Worm (Caenorhabditis elegans) whole organism, L1 larva: ENCODE data around the gene nspe-8.

Experiments used
- C16A3.4 ChIP-seq: fragments of 150-350 bp; optimal IDR thresholded peaks from 2 replicates; lab custom pipeline; 2014; ENCODE audit warnings: missing biosample characterization, missing genetic modification characterization
- F16B12.6 ChIP-seq: fragments of 150-350 bp; optimal IDR thresholded peaks from 2 replicates; lab custom pipeline; 2014; ENCODE audit warnings: missing biosample characterization, missing genetic modification characterization
- aha-1 ChIP-seq: fragments of 150-350 bp; optimal IDR thresholded peaks from 2 replicates; lab custom pipeline; 2014; ENCODE audit warnings: missing biosample characterization, missing genetic modification characterization
- blmp-1 ChIP-seq: fragments of 150-350 bp; optimal IDR thresholded peaks from 2 replicates; lab custom pipeline; 2014; ENCODE audit warnings: missing biosample characterization, missing genetic modification characterization
- ceh-63 ChIP-seq: fragments of 200-800 bp; sonication (Bioruptor generic); optimal IDR thresholded peaks from 2 replicates; lab custom pipeline; 2018; ENCODE audit warnings: mild to moderate bottlenecking, missing genetic modification characterization, missing compliant biosample characterization
- ceh-82 ChIP-seq, 3 experiments: fragments of 150-350 bp in 1 of 3; sonication (generic microtip) in 2 of 3; optimal IDR thresholded peaks; 2 replicates each; lab custom pipeline; 2014 to 2017; ENCODE audit warnings: missing biosample characterization in 3 of 3, missing genetic modification characterization in 3 of 3
- ceh-90 ChIP-seq: sonication (generic microtip); optimal IDR thresholded peaks from 2 replicates; lab custom pipeline; 2016; ENCODE audit warnings: missing genetic modification characterization, missing compliant biosample characterization
- dsc-1 ChIP-seq: sonication (generic microtip); optimal IDR thresholded peaks from 2 replicates; lab custom pipeline; 2016; ENCODE audit warnings: mild to moderate bottlenecking, missing genetic modification characterization, missing compliant biosample characterization
- efl-3 ChIP-seq: fragments of 200-800 bp; sonication (Bioruptor generic); optimal IDR thresholded peaks from 2 replicates; lab custom pipeline; 2018; ENCODE audit warnings: mild to moderate bottlenecking, missing genetic modification characterization, missing compliant biosample characterization
- elt-3 ChIP-seq, 6 experiments: fragments of 150-350 bp in 1 of 6; sonication (generic microtip); optimal IDR thresholded peaks; 2 replicates each; lab custom pipeline; 2017 to 2018; ENCODE audit warnings: missing biosample characterization in 6 of 6, missing genetic modification characterization in 6 of 6, inconsistent platforms in 1 of 6
- fkh-10 ChIP-seq: sonication (generic microtip); optimal IDR thresholded peaks from 2 replicates; lab custom pipeline; 2017; ENCODE audit warnings: missing biosample characterization, missing genetic modification reagents, missing genetic modification characterization
- grh-1 ChIP-seq: fragments of 200-800 bp; sonication (Bioruptor generic); IDR thresholded peaks from 2 replicates; pipeline ENCODE4 v1.3.6; 2022; ENCODE audit warnings: missing genetic modification reagents, missing genetic modification characterization, missing compliant biosample characterization
- hpl-2 ChIP-seq: fragments of 150-350 bp; optimal IDR thresholded peaks from 2 replicates; lab custom pipeline; 2014; ENCODE audit warnings: missing biosample characterization, missing genetic modification reagents, missing genetic modification characterization
- isw-1 ChIP-seq: fragments of 200-800 bp; sonication (Bioruptor generic); IDR thresholded peaks from 2 replicates; pipeline ENCODE4 v1.3.6; 2022; ENCODE audit warnings: missing genetic modification characterization, missing compliant biosample characterization
- lin-35 ChIP-seq, 2 experiments: fragments of 150-350 bp; optimal IDR thresholded peaks; 2 replicates each; lab custom pipeline; 2014; ENCODE audit warnings: missing biosample characterization in 2 of 2, missing genetic modification characterization in 2 of 2, missing genetic modification reagents in 2 of 2
- lir-3 ChIP-seq: sonication (generic microtip); optimal IDR thresholded peaks from 2 replicates; lab custom pipeline; 2016; ENCODE audit warnings: mild to moderate bottlenecking, missing genetic modification characterization, moderate library complexity, missing compliant biosample characterization; ENCODE audit not compliant: poor library complexity
- lsy-2 ChIP-seq, 2 experiments: fragments of 150-350 bp; optimal IDR thresholded peaks; 2 replicates each; lab custom pipeline; 2014; ENCODE audit warnings: missing biosample characterization in 2 of 2, missing genetic modification characterization in 2 of 2
- mab-9 ChIP-seq: fragments of 200-800 bp; sonication (Bioruptor generic); IDR thresholded peaks from 2 replicates; pipeline ENCODE4 v1.3.6; 2022; ENCODE audit warnings: missing genetic modification reagents, missing genetic modification characterization, missing compliant biosample characterization
- mdl-1 ChIP-seq, 2 experiments: fragments of 150-350 bp; optimal IDR thresholded peaks; 2 replicates each; lab custom pipeline; 2014 to 2017; ENCODE audit warnings: missing biosample characterization in 2 of 2, missing genetic modification characterization in 2 of 2, inconsistent platforms in 1 of 2
- mep-1 ChIP-seq: fragments of 150-350 bp; optimal IDR thresholded peaks from 2 replicates; lab custom pipeline; 2014; ENCODE audit warnings: missing biosample characterization, missing genetic modification characterization
- nhr-12 ChIP-seq: sonication (generic microtip); optimal IDR thresholded peaks from 2 replicates; lab custom pipeline; 2017; ENCODE audit warnings: missing biosample characterization, missing genetic modification characterization
- nhr-20 ChIP-seq: sonication (generic microtip); optimal IDR thresholded peaks from 2 replicates; lab custom pipeline; 2016; ENCODE audit warnings: mild to moderate bottlenecking, missing genetic modification characterization, missing compliant biosample characterization
- nhr-28 ChIP-seq: fragments of 150-350 bp; optimal IDR thresholded peaks from 2 replicates; lab custom pipeline; 2014; ENCODE audit warnings: missing biosample characterization, missing genetic modification characterization
- nhr-71 ChIP-seq: sonication (generic microtip); optimal IDR thresholded peaks from 2 replicates; lab custom pipeline; 2016; ENCODE audit warnings: mild to moderate bottlenecking, missing genetic modification characterization, moderate library complexity, missing compliant biosample characterization
- nhr-77 ChIP-seq: fragments of 150-350 bp; optimal IDR thresholded peaks from 2 replicates; lab custom pipeline; 2014; ENCODE audit warnings: missing biosample characterization, missing genetic modification characterization
- pqm-1 ChIP-seq: sonication (generic microtip); optimal IDR thresholded peaks from 3 replicates; lab custom pipeline; 2017; ENCODE audit warnings: missing biosample characterization, missing genetic modification characterization
- snu-23 ChIP-seq: sonication (generic microtip); optimal IDR thresholded peaks from 2 replicates; lab custom pipeline; 2016; ENCODE audit warnings: missing genetic modification characterization, missing compliant biosample characterization
- sptf-1 ChIP-seq: fragments of 150-350 bp; optimal IDR thresholded peaks from 2 replicates; lab custom pipeline; 2014; ENCODE audit warnings: missing biosample characterization, missing genetic modification characterization
- sup-37 ChIP-seq: fragments of 200-800 bp; sonication (Bioruptor generic); optimal IDR thresholded peaks from 2 replicates; lab custom pipeline; 2018; ENCODE audit warnings: mild to moderate bottlenecking, missing genetic modification characterization, missing compliant biosample characterization
- tbx-2 ChIP-seq: sonication (generic microtip); optimal IDR thresholded peaks from 2 replicates; lab custom pipeline; 2016; ENCODE audit warnings: missing genetic modification characterization, missing compliant biosample characterization
- tlp-1 ChIP-seq: fragments of 150-350 bp; optimal IDR thresholded peaks from 2 replicates; lab custom pipeline; 2014; ENCODE audit warnings: missing biosample characterization, missing genetic modification characterization
- unc-30 ChIP-seq: sonication (generic microtip); optimal IDR thresholded peaks from 2 replicates; lab custom pipeline; 2017; ENCODE audit warnings: missing biosample characterization, missing genetic modification characterization
- unc-62 ChIP-seq: fragments of 150-350 bp; optimal IDR thresholded peaks from 2 replicates; lab custom pipeline; 2014; ENCODE audit warnings: missing biosample characterization, missing genetic modification reagents, missing genetic modification characterization
- unc-86 ChIP-seq: sonication (generic microtip); optimal IDR thresholded peaks from 2 replicates; lab custom pipeline; 2016; ENCODE audit warnings: missing genetic modification characterization, missing compliant biosample characterization
- vab-15 ChIP-seq: sonication (generic microtip); optimal IDR thresholded peaks from 2 replicates; lab custom pipeline; 2017; ENCODE audit warnings: missing genotype, mild to moderate bottlenecking, missing genetic modification characterization, missing compliant biosample characterization
- xbp-1 ChIP-seq: sonication (generic microtip); optimal IDR thresholded peaks from 2 replicates; lab custom pipeline; 2016; ENCODE audit warnings: missing genetic modification characterization, missing compliant biosample characterization
- zip-4 ChIP-seq: fragments of 200-800 bp; sonication (Bioruptor generic); optimal IDR thresholded peaks from 2 replicates; lab custom pipeline; 2018; ENCODE audit warnings: mild to moderate bottlenecking, missing genetic modification characterization, moderate library complexity, missing compliant biosample characterization
- ztf-11 ChIP-seq, 2 experiments: sonication (generic microtip); optimal IDR thresholded peaks; 2 replicates each; lab custom pipeline; 2016 to 2017; ENCODE audit warnings: missing genetic modification characterization in 2 of 2, missing biosample characterization in 1 of 2, missing compliant biosample characterization in 1 of 2
- ztf-4 ChIP-seq: fragments of 150-350 bp; optimal IDR thresholded peaks from 2 replicates; lab custom pipeline; 2014; ENCODE audit warnings: missing biosample characterization, missing genetic modification characterization

Gene nspe-8

ce11 chrII:12622843-12623242 lies 1.1 kb upstream of the nspe-8 start (continued):
- TF ChIP-seq ceh-63 (GFP tag; lab: Kevin White, UChicago) (no peak), lir-3 (tag; lab: Kevin White, UChicago) (no peak), nhr-12 (tag; lab: Kevin White, UChicago) (no peak), aha-1 (tag; lab: Kevin White, UChicago) (no peak), lin-35 (GFP tag; optimal IDR thresholded peaks at IDR 0.05; lab: Kevin White, UChicago) (peak in 1 of 2 experiments; percentile 22), mab-9 (no peak), mdl-1 (tag; optimal IDR thresholded peaks at IDR 0.05; lab: Kevin White, UChicago) (no peak), ceh-90 (tag; lab: Kevin White, UChicago) (no peak), vab-15 (tag; lab: Kevin White, UChicago) (no peak), nhr-28 (tag; lab: Kevin White, UChicago) (no peak)

ce11 chrII:12620764-12621163 lies 994 bp downstream of the nspe-8 start, which contains the start of gene nspe-1:
Gene nspe-1 (minus strand): TSS chrII:12620864.
- no peak for TF ChIP-seq unc-62
- no peak for TF ChIP-seq tlp-1 (tag; lab: Kevin White, UChicago)
- no peak for TF ChIP-seq grh-1 (GFP tag; lab: Robert Waterston, UW)
- no peak for TF ChIP-seq xbp-1
- no peak for TF ChIP-seq nhr-77
- TF ChIP-seq lsy-2 (tag; optimal IDR thresholded peaks at IDR 0.05; lab: Kevin White, UChicago) = no peak
- TF ChIP-seq unc-30 (tag; lab: Kevin White, UChicago) = no peak
- no peak for TF ChIP-seq sptf-1
- TF ChIP-seq pqm-1 (tag; lab: Kevin White, UChicago) = no peak
- no peak for TF ChIP-seq dsc-1 (tag; lab: Kevin White, UChicago)
- no peak for TF ChIP-seq nhr-12 (tag; lab: Kevin White, UChicago)

ce11 chrII:12619288-12619687 lies 2.5 kb downstream of the nspe-8 start, which contains the start of gene nspe-2:
Gene nspe-2 (minus strand): TSS chrII:12619388.
- TF ChIP-seq grh-1 (GFP tag; lab: Robert Waterston, UW) (no peak), ceh-82 (tag; optimal IDR thresholded peaks at IDR 0.05; lab: Kevin White, UChicago) (no peak), mep-1 (tag; lab: Kevin White, UChicago) (no peak), ceh-90 (tag; lab: Kevin White, UChicago) (no peak), ztf-4 (no peak), hpl-2 (GFP tag; lab: Kevin White, UChicago) (no peak), blmp-1 (tag; lab: Kevin White, UChicago) (no peak)
- TF ChIP-seq, all 84 proteins: peak for 0

ce11 chrII:12617586-12617985 lies 4.2 kb downstream of the nspe-8 start, which contains the start of gene nspe-3:
Gene nspe-3 (plus strand): TSS chrII:12617886.
- TF ChIP-seq F16B12.6 (tag; lab: Kevin White, UChicago) (no peak), efl-3 (GFP tag; lab: Kevin White, UChicago) (no peak), ceh-63 (GFP tag; lab: Kevin White, UChicago) (no peak), elt-3 (tag; optimal IDR thresholded peaks at IDR 0.05; lab: Kevin White, UChicago) (no peak), lin-35 (GFP tag; optimal IDR thresholded peaks at IDR 0.05; lab: Kevin White, UChicago) (no peak), C16A3.4 (no peak), fkh-10 (GFP tag; lab: Kevin White, UChicago) (no peak), isw-1 (GFP tag; lab: Robert Waterston, UW) (no peak), zip-4 (GFP tag; lab: Kevin White, UChicago) (no peak), ztf-11 (tag; optimal IDR thresholded peaks at IDR 0.05; lab: Kevin White, UChicago) (no peak), nhr-71 (tag; lab: Kevin White, UChicago) (no peak), tbx-2 (tag; lab: Kevin White, UChicago) (no peak), ceh-82 (tag; optimal IDR thresholded peaks at IDR 0.05; lab: Kevin White, UChicago) (no peak), hpl-2 (GFP tag; lab: Kevin White, UChicago) (no peak), sup-37 (GFP tag; lab: Kevin White, UChicago) (no peak), unc-86 (tag; lab: Kevin White, UChicago) (no peak), nhr-20 (tag; lab: Kevin White, UChicago) (no peak), nhr-28 (tag; lab: Kevin White, UChicago) (no peak), snu-23 (GFP tag; lab: Kevin White, UChicago) (no peak), ztf-4 (no peak)
